Fruit fly (Drosophila melanogaster): ENCODE results near the gene CG6733.

- TF ChIP-seq CG17806 (tag; optimal IDR thresholded peaks at IDR 0.05) (no peak), Pif1A (GFP tag; optimal IDR thresholded peaks at IDR 0.05) (no peak), Ets98B (GFP tag; IDR thresholded peaks at IDR 0.05) (no peak), CG34367 (tag; optimal IDR thresholded peaks at IDR 0.05) (no peak), CG9948 (tag; optimal IDR thresholded peaks at IDR 0.05) (no peak), CG32121 (GFP tag; IDR thresholded peaks at IDR 0.05) (no peak), EcR (GFP tag; optimal IDR thresholded peaks at IDR 0.05) (no peak), CG10348 (GFP tag; IDR thresholded peaks at IDR 0.05) (no peak), CG14655 (GFP tag; optimal IDR thresholded peaks at IDR 0.05) (no peak), fd96Ca (GFP tag; IDR thresholded peaks at IDR 0.05) (no peak), CG13204 (GFP tag; optimal IDR thresholded peaks at IDR 0.05) (no peak), CG4496 (GFP tag; IDR thresholded peaks at IDR 0.05) (no peak), Snoo (tag; optimal IDR thresholded peaks at IDR 0.05) (peak; percentile 2), CG8301 (tag; optimal IDR thresholded peaks at IDR 0.05) (no peak)
Observed at dm6 chr3R:23133301-23133828, 35.8 kb downstream of the CG6733 start.

All from whole organism, pupa.